Worm (Caenorhabditis elegans) whole organism, midembryonic: ENCODE results near the gene C25A8.2.

Source experiments
- T22C8.4 ChIP-seq: fragments of 200-800 bp; sonication (Bioruptor generic); IDR thresholded peaks from 2 replicates; pipeline ENCODE4 v1.3.6; 2022; ENCODE audit warnings: missing genetic modification characterization, missing compliant biosample characterization
- cog-1 ChIP-seq: sonication (generic microtip); optimal IDR thresholded peaks from 2 replicates; lab custom pipeline; 2016; ENCODE audit warnings: missing genetic modification characterization, missing compliant biosample characterization
- flt-1 ChIP-seq: fragments of 200-800 bp; sonication (Bioruptor generic); IDR thresholded peaks from 2 replicates; pipeline ENCODE4 v1.3.6; 2022; ENCODE audit warnings: missing genetic modification characterization, missing compliant biosample characterization
- med-1 ChIP-seq: sonication (generic microtip); optimal IDR thresholded peaks from 2 replicates; lab custom pipeline; 2017; ENCODE audit warnings: missing genetic modification characterization, mild to moderate bottlenecking, missing compliant biosample characterization, antibody characterized with exemption, missing genetic modification reagents; ENCODE audit not compliant: insufficient read depth
- ref-1 ChIP-seq: fragments of 200-800 bp; sonication (Bioruptor generic); conservative IDR thresholded peaks from 2 replicates; pipeline ENCODE4 v1.3.6; 2022; ENCODE audit warnings: missing genetic modification reagents, missing genetic modification characterization, missing compliant biosample characterization
- tab-1 ChIP-seq: fragments of 200-800 bp; sonication (Bioruptor generic); IDR thresholded peaks from 2 replicates; pipeline ENCODE4 v1.3.6; 2022; ENCODE audit warnings: missing genetic modification characterization, missing compliant biosample characterization
- ztf-29 ChIP-seq: fragments of 200-800 bp; sonication (Bioruptor generic); IDR thresholded peaks from 2 replicates; pipeline ENCODE4 v1.3.6; 2022; ENCODE audit warnings: missing genetic modification reagents, missing genetic modification characterization, missing compliant biosample characterization

DNA sequence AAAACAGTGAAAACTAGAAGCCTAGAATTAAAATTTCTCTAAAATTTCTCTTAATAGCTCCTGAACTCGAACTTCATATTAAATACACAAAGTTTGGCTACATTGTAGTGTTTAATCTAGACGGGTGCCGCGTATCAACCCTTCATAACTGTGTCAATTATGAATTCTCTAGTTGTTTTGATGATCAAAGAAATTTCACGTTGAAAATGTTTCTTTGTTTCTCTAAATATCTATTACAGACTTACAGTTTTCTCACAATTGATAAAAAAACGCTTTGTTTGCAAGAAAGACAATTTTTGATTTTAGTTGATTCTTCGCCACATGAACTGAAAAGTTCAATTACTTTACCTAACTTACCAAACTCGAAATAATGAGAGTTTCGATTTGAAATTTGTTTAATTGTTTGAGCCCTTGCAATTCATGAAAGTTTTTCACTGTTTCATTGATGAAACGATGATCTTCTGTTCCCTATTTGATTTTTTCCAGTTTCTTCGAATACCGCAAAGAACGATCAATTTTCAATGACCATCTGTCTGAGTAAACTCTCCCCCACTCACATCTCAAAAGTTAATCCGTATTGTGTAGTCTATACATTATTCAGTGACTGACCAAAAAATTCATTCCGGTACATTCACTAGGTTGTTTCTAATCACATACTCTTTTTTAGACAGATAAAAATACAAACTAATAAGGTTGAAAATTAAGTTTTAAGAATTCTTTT, 37.2 kb downstream of the C25A8.2 start:
- TF ChIP-seq tab-1 (GFP tag; lab: Robert Waterston, UW): no peak
- TF ChIP-seq flt-1 (GFP tag; lab: Robert Waterston, UW): no peak
- TF ChIP-seq med-1 (GFP tag; lab: Kevin White, UChicago): no peak
- TF ChIP-seq cog-1 (tag; lab: Kevin White, UChicago): no peak
- TF ChIP-seq T22C8.4: no peak
- no peak for TF ChIP-seq ref-1 (GFP tag; lab: Robert Waterston, UW)
- TF ChIP-seq ztf-29 (GFP tag; lab: Robert Waterston, UW): no peak
